Worm (Caenorhabditis elegans) whole organism, young adult: ENCODE results near the gene Y39B6A.29.

ENCODE experiments used
- B0019.2 ChIP-seq: fragments of 200-800 bp; sonication (Bioruptor generic); conservative IDR thresholded peaks from 2 replicates; pipeline ENCODE4 v1.3.6; 2022; ENCODE audit warnings: missing genetic modification reagents, missing genetic modification characterization, missing compliant biosample characterization
- B0261.1 ChIP-seq: sonication (generic microtip); optimal IDR thresholded peaks from 2 replicates; lab custom pipeline; 2016; ENCODE audit warnings: mild to moderate bottlenecking, missing genetic modification characterization, moderate library complexity, missing compliant biosample characterization
- C17E4.6 ChIP-seq: fragments of 200-800 bp; sonication (Bioruptor generic); IDR thresholded peaks from 2 replicates; pipeline ENCODE4 v1.3.6; 2022; ENCODE audit warnings: missing genetic modification reagents, missing genetic modification characterization, missing compliant biosample characterization
- F10E7.11 ChIP-seq: sonication (generic microtip); optimal IDR thresholded peaks from 2 replicates; lab custom pipeline; 2017; ENCODE audit warnings: mild to moderate bottlenecking, missing genetic modification characterization, moderate library complexity, missing compliant biosample characterization
- F39B2.1 ChIP-seq: fragments of 200-800 bp; sonication (Bioruptor generic); IDR thresholded peaks from 2 replicates; pipeline ENCODE4 v1.3.6; 2022; ENCODE audit warnings: missing genetic modification reagents, missing genetic modification characterization, missing compliant biosample characterization
- F52B5.7 ChIP-seq: sonication (generic microtip); optimal IDR thresholded peaks from 2 replicates; lab custom pipeline; 2016; ENCODE audit warnings: mild to moderate bottlenecking, missing genetic modification characterization, missing compliant biosample characterization
- T26A5.8 ChIP-seq: sonication (generic microtip); optimal IDR thresholded peaks from 2 replicates; lab custom pipeline; 2016; ENCODE audit warnings: missing genetic modification characterization, missing compliant biosample characterization
- Y53G8AR.9 ChIP-seq: fragments of 200-800 bp; sonication (Bioruptor generic); conservative IDR thresholded peaks from 2 replicates; pipeline ENCODE4 v1.3.6; 2022; ENCODE audit warnings: missing genetic modification reagents, missing genetic modification characterization, missing compliant biosample characterization
- Y56A3A.18 ChIP-seq: fragments of 200-800 bp; sonication (Bioruptor generic); IDR thresholded peaks from 2 replicates; pipeline ENCODE4 v1.3.6; 2022; ENCODE audit warnings: missing genetic modification reagents, missing genetic modification characterization, missing compliant biosample characterization
- Y79H2A.3 ChIP-seq: fragments of 200-800 bp; sonication (Bioruptor generic); conservative IDR thresholded peaks from 2 replicates; pipeline ENCODE4 v1.3.6; 2022; ENCODE audit warnings: missing genetic modification reagents, missing genetic modification characterization, missing compliant biosample characterization
- ama-1 ChIP-seq, 3 experiments: fragments of 150-350 bp in 1 of 3; sonication (generic microtip) in 2 of 3; optimal IDR thresholded peaks; 2 replicates each; lab custom pipeline; 2014 to 2018; ENCODE audit warnings: missing biosample characterization in 2 of 3, missing genetic modification characterization in 2 of 3, missing genetic modification reagents in 2 of 3
- atf-7 ChIP-seq: sonication (generic microtip); optimal IDR thresholded peaks from 2 replicates; lab custom pipeline; 2017; ENCODE audit warnings: mild to moderate bottlenecking, missing genetic modification characterization, missing compliant biosample characterization
- athp-1 ChIP-seq: sonication (generic microtip); optimal IDR thresholded peaks from 2 replicates; lab custom pipeline; 2017; ENCODE audit warnings: mild to moderate bottlenecking, missing genetic modification characterization, missing compliant biosample characterization
- attf-5 ChIP-seq: fragments of 200-800 bp; sonication (Bioruptor generic); optimal IDR thresholded peaks from 2 replicates; lab custom pipeline; 2018; ENCODE audit warnings: mild to moderate bottlenecking, missing genetic modification characterization, missing compliant biosample characterization
- attf-6 ChIP-seq: fragments of 200-800 bp; sonication (Bioruptor generic); IDR thresholded peaks from 2 replicates; pipeline ENCODE4 v1.3.6; 2022; ENCODE audit warnings: missing genetic modification reagents, missing genetic modification characterization, missing compliant biosample characterization
- ccch-3 ChIP-seq: fragments of 200-800 bp; sonication (Bioruptor generic); optimal IDR thresholded peaks from 2 replicates; lab custom pipeline; 2018; ENCODE audit warnings: mild to moderate bottlenecking, missing genetic modification characterization, missing compliant biosample characterization
- ceh-100 ChIP-seq: fragments of 200-800 bp; sonication (Bioruptor generic); IDR thresholded peaks from 2 replicates; pipeline ENCODE4 v1.3.6; 2022; ENCODE audit warnings: missing genetic modification reagents, missing genetic modification characterization, missing compliant biosample characterization
- ceh-27 ChIP-seq: fragments of 200-800 bp; sonication (Bioruptor generic); optimal IDR thresholded peaks from 2 replicates; lab custom pipeline; 2018; ENCODE audit warnings: mild to moderate bottlenecking, missing genetic modification characterization, moderate library complexity, missing compliant biosample characterization
- die-1 ChIP-seq: sonication (generic microtip); optimal IDR thresholded peaks from 2 replicates; lab custom pipeline; 2016; ENCODE audit warnings: missing genotype, mild to moderate bottlenecking, missing genetic modification characterization, missing compliant biosample characterization
- dox-1 ChIP-seq: fragments of 200-800 bp; sonication (Bioruptor generic); IDR thresholded peaks from 2 replicates; pipeline ENCODE4 v1.3.6; 2022; ENCODE audit warnings: missing genetic modification reagents, missing genetic modification characterization, missing compliant biosample characterization
- egl-18 ChIP-seq: fragments of 200-800 bp; sonication (Bioruptor generic); IDR thresholded peaks from 2 replicates; pipeline ENCODE4 v1.3.6; 2022; ENCODE audit warnings: missing genetic modification reagents, missing genetic modification characterization, missing compliant biosample characterization
- fkh-3 ChIP-seq: sonication (generic microtip); optimal IDR thresholded peaks from 2 replicates; lab custom pipeline; 2016; ENCODE audit warnings: mild to moderate bottlenecking, missing genetic modification characterization, missing compliant biosample characterization
- him-1 ChIP-seq: sonication (generic microtip); optimal IDR thresholded peaks from 2 replicates; lab custom pipeline; 2016; ENCODE audit warnings: missing genotype, missing genetic modification reagents, missing genetic modification characterization, missing compliant biosample characterization
- hmg-1.2 ChIP-seq: fragments of 200-800 bp; sonication (Bioruptor generic); IDR thresholded peaks from 2 replicates; pipeline ENCODE4 v1.3.6; 2022; ENCODE audit warnings: missing genetic modification reagents, missing genetic modification characterization, missing compliant biosample characterization
- hsf-1 ChIP-seq: fragments of 200-800 bp; sonication (Bioruptor generic); IDR thresholded peaks from 2 replicates; pipeline ENCODE4 v1.3.6; 2022; ENCODE audit warnings: missing genetic modification reagents, missing genetic modification characterization, missing compliant biosample characterization
- lag-1 ChIP-seq: fragments of 200-800 bp; sonication (Bioruptor generic); IDR thresholded peaks from 2 replicates; pipeline ENCODE4 v1.3.6; 2022; ENCODE audit warnings: missing genetic modification reagents, missing genetic modification characterization, missing compliant biosample characterization
- lin-54 ChIP-seq: fragments of 200-800 bp; sonication (Bioruptor generic); optimal IDR thresholded peaks from 2 replicates; lab custom pipeline; 2018; ENCODE audit warnings: mild to moderate bottlenecking, missing genetic modification characterization, missing compliant biosample characterization
- lsl-1 ChIP-seq: fragments of 200-800 bp; sonication (Bioruptor generic); optimal IDR thresholded peaks from 2 replicates; lab custom pipeline; 2018; ENCODE audit warnings: mild to moderate bottlenecking, missing genetic modification characterization, moderate library complexity, missing compliant biosample characterization
- nfya-1 ChIP-seq: sonication (generic microtip); optimal IDR thresholded peaks from 2 replicates; lab custom pipeline; 2017; ENCODE audit warnings: antibody characterized with exemption, missing compliant biosample characterization, missing genetic modification characterization, borderline replicate concordance; ENCODE audit not compliant: insufficient read depth
- nfya-2 ChIP-seq: fragments of 200-800 bp; sonication (Bioruptor generic); IDR thresholded peaks from 2 replicates; pipeline ENCODE4 v1.3.6; 2022; ENCODE audit warnings: missing genetic modification reagents, missing genetic modification characterization, missing compliant biosample characterization
- nfyb-1 ChIP-seq: fragments of 200-800 bp; sonication (Bioruptor generic); IDR thresholded peaks from 2 replicates; pipeline ENCODE4 v1.3.6; 2022; ENCODE audit warnings: missing genetic modification reagents, missing genetic modification characterization, missing compliant biosample characterization
- nhr-120 ChIP-seq: fragments of 200-800 bp; sonication (Bioruptor generic); IDR thresholded peaks from 2 replicates; pipeline ENCODE4 v1.3.6; 2022; ENCODE audit warnings: missing genetic modification characterization, missing compliant biosample characterization
- nhr-179 ChIP-seq: sonication (generic microtip); optimal IDR thresholded peaks from 2 replicates; lab custom pipeline; 2016; ENCODE audit warnings: mild to moderate bottlenecking, missing genetic modification characterization, missing compliant biosample characterization
- nhr-80 ChIP-seq: sonication (generic microtip); optimal IDR thresholded peaks from 2 replicates; lab custom pipeline; 2016; ENCODE audit warnings: missing genetic modification characterization, missing compliant biosample characterization
- nhr-90 ChIP-seq: sonication (generic microtip); optimal IDR thresholded peaks from 2 replicates; lab custom pipeline; 2016; ENCODE audit warnings: missing genotype, mild to moderate bottlenecking, missing genetic modification characterization, missing compliant biosample characterization
- pbrm-1 ChIP-seq: fragments of 200-800 bp; sonication (Bioruptor generic); IDR thresholded peaks from 2 replicates; pipeline ENCODE4 v1.3.6; 2022; ENCODE audit warnings: missing genetic modification reagents, missing genetic modification characterization, missing compliant biosample characterization
- pha-4 ChIP-seq: fragments of 150-350 bp; sonication (generic microtip); optimal IDR thresholded peaks from 2 replicates; lab custom pipeline; 2014; ENCODE audit warnings: missing biosample characterization, missing genetic modification reagents, missing genetic modification characterization
- rec-8 ChIP-seq, 2 experiments: sonication (generic microtip); optimal IDR thresholded peaks; 2 replicates each; lab custom pipeline; 2016; ENCODE audit warnings: mild to moderate bottlenecking in 2 of 2, missing genetic modification characterization in 2 of 2, missing genetic modification reagents in 2 of 2, missing genotype in 2 of 2, missing biosample characterization in 1 of 2, missing compliant biosample characterization in 1 of 2, moderate library complexity in 1 of 2
- sdz-38 ChIP-seq: sonication (generic microtip); optimal IDR thresholded peaks from 2 replicates; lab custom pipeline; 2016; ENCODE audit warnings: missing genotype, missing genetic modification characterization, missing compliant biosample characterization
- snpc-3.4 ChIP-seq: sonication (generic microtip); optimal IDR thresholded peaks from 2 replicates; lab custom pipeline; 2017; ENCODE audit warnings: missing genetic modification characterization, mild to moderate bottlenecking, missing compliant biosample characterization, antibody characterized with exemption, moderate library complexity, missing genotype, missing genetic modification reagents
- snpc-4 ChIP-seq, 5 experiments: fragments of 150-350 bp in 1 of 5; sonication (generic microtip) in 4 of 5; optimal IDR thresholded peaks; 2 replicates each; lab custom pipeline; 2014 to 2018; ENCODE audit warnings: missing genetic modification characterization in 5 of 5, missing biosample characterization in 3 of 5, antibody characterized with exemption in 2 of 5, mild to moderate bottlenecking in 2 of 5, missing compliant biosample characterization in 2 of 5, missing genotype in 2 of 5, moderate library complexity in 2 of 5, missing genetic modification reagents in 1 of 5
- somi-1 ChIP-seq: fragments of 200-800 bp; sonication (Bioruptor generic); optimal IDR thresholded peaks from 2 replicates; lab custom pipeline; 2018; ENCODE audit warnings: mild to moderate bottlenecking, missing genetic modification characterization, missing compliant biosample characterization
- tlf-1 ChIP-seq: fragments of 200-800 bp; sonication (Bioruptor generic); optimal IDR thresholded peaks from 2 replicates; lab custom pipeline; 2018; ENCODE audit warnings: mild to moderate bottlenecking, missing genetic modification characterization, missing compliant biosample characterization
- xnd-1 ChIP-seq: sonication (generic microtip); optimal IDR thresholded peaks from 2 replicates; lab custom pipeline; 2016; ENCODE audit warnings: missing genotype, missing genetic modification reagents, missing genetic modification characterization, missing compliant biosample characterization
- zim-3 ChIP-seq: sonication (generic microtip); optimal IDR thresholded peaks from 2 replicates; lab custom pipeline; 2017; ENCODE audit warnings: mild to moderate bottlenecking, missing genetic modification characterization, moderate library complexity, missing compliant biosample characterization
- ztf-25 ChIP-seq: fragments of 200-800 bp; sonication (Bioruptor generic); IDR thresholded peaks from 2 replicates; pipeline ENCODE4 v1.3.6; 2022; ENCODE audit warnings: missing genetic modification reagents, missing genetic modification characterization, missing compliant biosample characterization
- ztf-26 ChIP-seq: sonication (generic microtip); optimal IDR thresholded peaks from 2 replicates; lab custom pipeline; 2017; ENCODE audit warnings: missing genetic modification characterization, missing compliant biosample characterization

Y39B6A.29 gene

DNA sequence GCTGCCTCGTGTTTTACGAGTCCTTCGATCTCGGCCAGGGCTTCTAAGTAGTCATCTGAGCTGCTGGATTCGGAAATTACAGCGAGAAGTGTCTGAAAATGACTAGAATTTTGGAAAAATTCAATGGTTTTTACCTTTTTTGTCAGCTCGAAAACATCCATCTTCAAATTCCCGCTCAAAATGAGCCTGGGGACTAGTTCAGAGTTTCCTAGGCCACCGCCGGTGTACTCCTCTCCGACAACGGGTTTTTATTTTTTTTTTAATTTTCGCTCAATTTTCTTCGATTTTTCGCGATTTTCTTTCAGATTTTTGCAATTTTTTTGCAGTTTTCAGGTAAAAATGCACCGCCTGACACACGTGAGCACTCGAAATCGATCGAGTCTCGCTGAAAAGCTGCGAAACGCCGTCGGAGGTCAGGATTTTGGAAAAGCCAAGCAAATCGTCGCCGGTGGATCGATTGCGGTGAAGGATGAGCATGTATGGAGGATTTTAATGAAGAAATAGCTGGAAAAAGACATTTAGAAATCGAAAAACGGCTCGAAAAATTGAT is 43.5 kb downstream of the Y39B6A.29 start, which contains the start of the genes mrps-35 and sws-1 (continued):
- TF ChIP-seq egl-18 (GFP tag; lab: Robert Waterston, UW) (no peak), fkh-3 (no peak), ztf-26 (no peak), F52B5.7 (tag; lab: Kevin White, UChicago) (no peak), ama-1 (optimal IDR thresholded peaks at IDR 0.05; lab: Kevin White, UChicago) (no peak), ama-1 (GFP tag; optimal IDR thresholded peaks at IDR 0.05; lab: Kevin White, UChicago) (no peak), hmg-1.2 (0 out of 2 replicates have a peak, but pooled peaks have one; percentile 19), tlf-1 (peak; percentile 22), ccch-3 (no peak), ceh-27 (GFP tag; lab: Kevin White, UChicago) (peak; percentile 70), nfyb-1 (0 out of 2 replicates have a peak, but pooled peaks have one; percentile 54), B0019.2 (GFP tag; lab: Robert Waterston, UW) (no peak), nhr-120 (GFP tag; lab: Robert Waterston, UW) (no peak), attf-5 (GFP tag; lab: Kevin White, UChicago) (no peak), attf-6 (no peak), nfya-2 (GFP tag; lab: Robert Waterston, UW) (no peak), lsl-1 (peak; percentile 43), dox-1 (peak; percentile 78), him-1 (tag; lab: Kevin White, UChicago) (peak; percentile 21), nfya-1 (no peak), somi-1 (GFP tag; lab: Kevin White, UChicago) (no peak), ceh-100 (GFP tag; lab: Robert Waterston, UW) (peak; percentile 27; the same call in 1 of the 2 replicates), Y79H2A.3 (no peak), nhr-179 (no peak), nhr-80 (tag; lab: Kevin White, UChicago) (no peak), nhr-90 (tag; lab: Kevin White, UChicago) (no peak), snpc-4 (GFP tag; optimal IDR thresholded peaks at IDR 0.05; lab: Kevin White, UChicago) (no peak), snpc-4 (tag; optimal IDR thresholded peaks at IDR 0.05; lab: Kevin White, UChicago) (peak in 3 of 4 experiments; percentile 4 to 39 (median 19)), lag-1 (GFP tag; lab: Robert Waterston, UW) (no peak), xnd-1 (no peak), Y56A3A.18 (GFP tag; lab: Robert Waterston, UW) (no peak), F39B2.1 (GFP tag; lab: Robert Waterston, UW) (no peak), pbrm-1 (GFP tag; lab: Robert Waterston, UW) (peak; percentile 61; the same call in 1 of the 2 replicates), athp-1 (tag; lab: Kevin White, UChicago) (peak; percentile 11), F10E7.11 (no peak), C17E4.6 (GFP tag; lab: Robert Waterston, UW) (no peak), pha-4 (no peak), snpc-3.4 (peak; percentile 28), hsf-1 (GFP tag; lab: Robert Waterston, UW) (0 out of 2 replicates have a peak, but pooled peaks have one; percentile 42), ztf-25 (GFP tag; lab: Robert Waterston, UW) (no peak), sdz-38 (no peak), atf-7 (tag; lab: Kevin White, UChicago) (peak; percentile 23), die-1 (tag; lab: Kevin White, UChicago) (no peak), rec-8 (tag; optimal IDR thresholded peaks at IDR 0.05; lab: Kevin White, UChicago) (peak; percentile 11 to 71), zim-3 (tag; lab: Kevin White, UChicago) (no peak), B0261.1 (no peak), T26A5.8 (tag; lab: Kevin White, UChicago) (no peak), Y53G8AR.9 (GFP tag; lab: Robert Waterston, UW) (no peak), lin-54 (GFP tag; lab: Kevin White, UChicago) (peak; percentile 84)
